Fruit fly (Drosophila melanogaster): ENCODE data around the gene Diap1.
A peak's percentile ranks its signal among the peaks of the same experiment; 100 is the strongest.

The Diap1 gene

dm6 chr3L:16043782-16044352, 7.0 kb downstream of the Diap1 start (continued):
- TF ChIP-seq z (GFP tag; IDR thresholded peaks at IDR 0.05): 0 out of 3 replicates have a peak, but pooled peaks have one; percentile 43
- TF ChIP-seq pan (optimal IDR thresholded peaks at IDR 0.05): peak in 1 of 2 experiments; percentile 54
- no peak for TF ChIP-seq pan (GFP tag; optimal IDR thresholded peaks at IDR 0.05 in 1 of 2, IDR thresholded peaks at IDR 0.05 in 1 of 2)
- no peak for TF ChIP-seq CG33213 (GFP tag; optimal IDR thresholded peaks at IDR 0.05)
- no peak for TF ChIP-seq Mrtf (GFP tag; IDR thresholded peaks at IDR 0.05)
- no peak for TF ChIP-seq ttk (GFP tag; IDR thresholded peaks at IDR 0.05)
- TF ChIP-seq Hr78 (GFP tag; optimal IDR thresholded peaks at IDR 0.05): peak in 1 of 2 experiments; percentile 62
- TF ChIP-seq Xrp1 (GFP tag; IDR thresholded peaks at IDR 0.05): no peak
- peak; percentile 63 for TF ChIP-seq zen (tag; optimal IDR thresholded peaks at IDR 0.05)
- no peak for TF ChIP-seq CG18764 (GFP tag; optimal IDR thresholded peaks at IDR 0.05)
- TF ChIP-seq wek (GFP tag; optimal IDR thresholded peaks at IDR 0.05): no peak
- TF ChIP-seq crol (GFP tag; IDR thresholded peaks at IDR 0.05): peak; percentile 87
- no peak for TF ChIP-seq CG7963 (GFP tag; IDR thresholded peaks at IDR 0.05; ENCODE audit: partially characterized antibody)
- peak; percentile 4 for TF ChIP-seq oc (tag; optimal IDR thresholded peaks at IDR 0.05)
- peak; percentile 24 for TF ChIP-seq cg (GFP tag; optimal IDR thresholded peaks at IDR 0.05)
- peak; percentile 37 for TF ChIP-seq CG1832 (GFP tag; optimal IDR thresholded peaks at IDR 0.05)
- TF ChIP-seq Bteb2 (GFP tag; optimal IDR thresholded peaks at IDR 0.05): no peak
- TF ChIP-seq bbx (GFP tag; IDR thresholded peaks at IDR 0.05; ENCODE audit: partially characterized antibody): no peak
- TF ChIP-seq Drgx (GFP tag; IDR thresholded peaks at IDR 0.05): no peak
- TF ChIP-seq CG8944 (GFP tag; optimal IDR thresholded peaks at IDR 0.05): no peak
- TF ChIP-seq gce (GFP tag; IDR thresholded peaks at IDR 0.05): 0 out of 3 replicates have a peak, but pooled peaks have one; percentile 31
- TF ChIP-seq run (tag; optimal IDR thresholded peaks at IDR 0.05): no peak
- TF ChIP-seq cad (GFP tag; optimal IDR thresholded peaks at IDR 0.05): peak; percentile 58
- TF ChIP-seq CG12659 (GFP tag; optimal IDR thresholded peaks at IDR 0.05): no peak
- TF ChIP-seq CG14710 (tag; optimal IDR thresholded peaks at IDR 0.05): no peak
- no peak for TF ChIP-seq ranshi (GFP tag; IDR thresholded peaks at IDR 0.05)

- peak; percentile 3 for TF ChIP-seq CG18599 (GFP tag; optimal IDR thresholded peaks at IDR 0.05)
- TF ChIP-seq CG16815 (GFP tag; optimal IDR thresholded peaks at IDR 0.05): peak; percentile 24
- TF ChIP-seq CG7556 (GFP tag; optimal IDR thresholded peaks at IDR 0.05): peak; percentile 14
- no peak for TF ChIP-seq Fer1 (GFP tag; optimal IDR thresholded peaks at IDR 0.05)
- peak; percentile 30 for TF ChIP-seq CG8290 (GFP tag; optimal IDR thresholded peaks at IDR 0.05)
- TF ChIP-seq CG8290 (tag; optimal IDR thresholded peaks at IDR 0.05): no peak
- TF ChIP-seq al (GFP tag; IDR thresholded peaks at IDR 0.05): no peak
- TF ChIP-seq br (optimal IDR thresholded peaks at IDR 0.05): no peak
- peak; percentile 48 for TF ChIP-seq PHDP (tag; optimal IDR thresholded peaks at IDR 0.05)
- TF ChIP-seq CG2712 (tag; optimal IDR thresholded peaks at IDR 0.05): peak; percentile 81
- peak in 1 of 3 experiments; percentile 94 for TF ChIP-seq Stat92E (GFP tag; optimal IDR thresholded peaks at IDR 0.05)
- TF ChIP-seq zfh1 (GFP tag; IDR thresholded peaks at IDR 0.05): 0 out of 3 replicates have a peak, but pooled peaks have one; percentile 37
- peak; percentile 43 for TF ChIP-seq CG15601 (tag; optimal IDR thresholded peaks at IDR 0.05)
- TF ChIP-seq CG4360 (GFP tag; IDR thresholded peaks at IDR 0.05): peak; percentile 99
- TF ChIP-seq CG13424 (tag; optimal IDR thresholded peaks at IDR 0.05): peak; percentile 69
- TF ChIP-seq CG18262 (tag; optimal IDR thresholded peaks at IDR 0.05): peak; percentile 85
- 0 out of 3 replicates have a peak, but pooled peaks have one; percentile 43 for TF ChIP-seq CG11456 (GFP tag; IDR thresholded peaks at IDR 0.05)
- peak; percentile 60 for TF ChIP-seq grau (tag; optimal IDR thresholded peaks at IDR 0.05)
- no peak for TF ChIP-seq sc (optimal IDR thresholded peaks at IDR 0.05)
- TF ChIP-seq sc (GFP tag; optimal IDR thresholded peaks at IDR 0.05): peak; percentile 28
- TF ChIP-seq ara (GFP tag; IDR thresholded peaks at IDR 0.05): peak; percentile 54; the same call in 1 of the 2 replicates
- peak; percentile 55 for TF ChIP-seq CG15269 (tag; optimal IDR thresholded peaks at IDR 0.05)
- TF ChIP-seq Xbp1 (GFP tag; optimal IDR thresholded peaks at IDR 0.05): no peak
- TF ChIP-seq CG1529 (GFP tag; optimal IDR thresholded peaks at IDR 0.05): peak; percentile 30
Measured at dm6 chr3L:16043045-16043781, 7.6 kb downstream of the Diap1 start.
